Fruit fly (Drosophila melanogaster): Measurements from ENCODE around the gene rho.

DNA sequence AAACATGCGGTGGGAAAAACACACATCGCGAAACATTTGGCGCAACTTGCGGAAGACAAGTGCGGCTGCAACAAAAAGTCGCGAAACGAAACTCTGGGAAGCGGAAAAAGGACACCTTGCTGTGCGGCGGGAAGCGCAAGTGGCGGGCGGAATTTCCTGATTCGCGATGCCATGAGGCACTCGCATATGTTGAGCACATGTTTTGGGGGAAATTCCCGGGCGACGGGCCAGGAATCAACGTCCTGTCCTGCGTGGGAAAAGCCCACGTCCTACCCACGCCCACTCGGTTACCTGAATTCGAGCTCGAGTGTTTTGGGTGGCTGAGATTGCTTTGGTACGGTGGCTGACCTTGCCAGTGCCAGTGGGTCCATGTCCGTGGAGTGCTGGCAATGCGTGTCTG is 1.8 kb upstream of the rho start:
- TF ChIP-seq pan (optimal IDR thresholded peaks at IDR 0.05) = no peak
- TF ChIP-seq EcR (GFP tag; optimal IDR thresholded peaks at IDR 0.05) = no peak
- TF ChIP-seq Dll (optimal IDR thresholded peaks at IDR 0.05) = no peak
- no peak for TF ChIP-seq usp (GFP tag; optimal IDR thresholded peaks at IDR 0.05)
